Fruit fly (Drosophila melanogaster): Measurements from ENCODE around the gene Arp2.

Gene Arp2

dm6 chrX:16552567-16552966 lies 1.2 kb downstream of the Arp2 start:
- peak; percentile 72 for TF ChIP-seq h (GFP tag; optimal IDR thresholded peaks at IDR 0.05)
- peak; percentile 78 for TF ChIP-seq sv (GFP tag; optimal IDR thresholded peaks at IDR 0.05)
- TF ChIP-seq Jra (GFP tag; optimal IDR thresholded peaks at IDR 0.05), result no peak
- TF ChIP-seq Rel (GFP tag; optimal IDR thresholded peaks at IDR 0.05), result peak; percentile 12
- no peak for TF ChIP-seq Rel (tag; optimal IDR thresholded peaks at IDR 0.05)
- TF ChIP-seq fru (GFP tag; optimal IDR thresholded peaks at IDR 0.05), result peak; percentile 61
- TF ChIP-seq CG9705 (GFP tag; optimal IDR thresholded peaks at IDR 0.05), result peak; percentile 30
- TF ChIP-seq Hr83 (GFP tag; optimal IDR thresholded peaks at IDR 0.05; ENCODE audit: poor library complexity, severe bottlenecking), result peak; percentile 36
- TF ChIP-seq N (GFP tag; optimal IDR thresholded peaks at IDR 0.05), result no peak
- TF ChIP-seq brk (GFP tag; optimal IDR thresholded peaks at IDR 0.05), result peak; percentile 56
- no peak for TF ChIP-seq dl (GFP tag; optimal IDR thresholded peaks at IDR 0.05; ENCODE audit: insufficient read depth in 1 of 2, partially characterized antibody in 2 of 2)
- no peak for TF ChIP-seq dsf (GFP tag; optimal IDR thresholded peaks at IDR 0.05; ENCODE audit: borderline replicate concordance)
- peak; percentile 70 for TF ChIP-seq Hnf4 (GFP tag; optimal IDR thresholded peaks at IDR 0.05)
- no peak for TF ChIP-seq psq (GFP tag; optimal IDR thresholded peaks at IDR 0.05)
- TF ChIP-seq woc (GFP tag; optimal IDR thresholded peaks at IDR 0.05), result peak; percentile 43
- no peak for TF ChIP-seq Hr78 (GFP tag; optimal IDR thresholded peaks at IDR 0.05)
- TF ChIP-seq rgr (GFP tag; optimal IDR thresholded peaks at IDR 0.05), result peak; percentile 83
- peak; percentile 75 for TF ChIP-seq HLH106 (tag; optimal IDR thresholded peaks at IDR 0.05)
- TF ChIP-seq foxo (GFP tag; optimal IDR thresholded peaks at IDR 0.05), result peak; percentile 0 to 82
- TF ChIP-seq GATAd (GFP tag; optimal IDR thresholded peaks at IDR 0.05), result peak; percentile 79
- TF ChIP-seq Dif (GFP tag; optimal IDR thresholded peaks at IDR 0.05; ENCODE audit: partially characterized antibody), result no peak
- no peak for TF ChIP-seq pan (optimal IDR thresholded peaks at IDR 0.05)
- TF ChIP-seq tai (GFP tag; optimal IDR thresholded peaks at IDR 0.05), result peak; percentile 49
- peak; percentile 4 for TF ChIP-seq CG32264 (GFP tag; optimal IDR thresholded peaks at IDR 0.05)
- peak; percentile 68 for TF ChIP-seq ey (GFP tag; optimal IDR thresholded peaks at IDR 0.05)
- TF ChIP-seq sage (GFP tag; optimal IDR thresholded peaks at IDR 0.05), result peak; percentile 77
- peak; percentile 72 for TF ChIP-seq br (GFP tag; optimal IDR thresholded peaks at IDR 0.05)
- TF ChIP-seq Sp1 (GFP tag; optimal IDR thresholded peaks at IDR 0.05), result peak; percentile 79
- TF ChIP-seq OdsH (GFP tag; optimal IDR thresholded peaks at IDR 0.05), result peak; percentile 67

dm6 chrX:16547390-16547789 lies 6.4 kb downstream of the Arp2 start, which contains the start of gene CG9902:
CG9902 (minus strand) TSS chrX:16547520.
- TF ChIP-seq N (GFP tag; optimal IDR thresholded peaks at IDR 0.05), result no peak
- TF ChIP-seq Myc (optimal IDR thresholded peaks at IDR 0.05), result peak; percentile 45
- TF ChIP-seq psq (GFP tag; optimal IDR thresholded peaks at IDR 0.05), result no peak
- no peak for TF ChIP-seq Rel (GFP tag; optimal IDR thresholded peaks at IDR 0.05)
- peak; percentile 9 for TF ChIP-seq Rel (tag; optimal IDR thresholded peaks at IDR 0.05)
- TF ChIP-seq Hr78 (GFP tag; optimal IDR thresholded peaks at IDR 0.05), result no peak
- no peak for TF ChIP-seq Sp1 (GFP tag; optimal IDR thresholded peaks at IDR 0.05)
- no peak for TF ChIP-seq pan (optimal IDR thresholded peaks at IDR 0.05)
- TF ChIP-seq CG32264 (GFP tag; optimal IDR thresholded peaks at IDR 0.05), result no peak

- TF ChIP-seq foxo (GFP tag; optimal IDR thresholded peaks at IDR 0.05) (peak in 1 of 2 experiments; percentile 30), fru (GFP tag; optimal IDR thresholded peaks at IDR 0.05) (peak; percentile 51), pan (optimal IDR thresholded peaks at IDR 0.05) (no peak), HLH106 (tag; optimal IDR thresholded peaks at IDR 0.05) (peak; percentile 61), jim (GFP tag; optimal IDR thresholded peaks at IDR 0.05) (no peak), psq (GFP tag; optimal IDR thresholded peaks at IDR 0.05) (peak; percentile 23), Rel (GFP tag; optimal IDR thresholded peaks at IDR 0.05) (no peak), Rel (tag; optimal IDR thresholded peaks at IDR 0.05) (peak; percentile 51), OdsH (GFP tag; optimal IDR thresholded peaks at IDR 0.05) (peak; percentile 13), Sp1 (GFP tag; optimal IDR thresholded peaks at IDR 0.05) (peak; percentile 43)
Measured at dm6 chrX:16540802-16541346, 12.9 kb downstream of the Arp2 start, which contains the start of gene CG9903. CG9903 (minus strand) TSS chrX:16540852.

dm6 chrX:16533046-16533496 lies 20.7 kb downstream of the Arp2 start, which contains the start of gene para:
para (minus strand) TSS chrX:16533096.
- TF ChIP-seq pan (optimal IDR thresholded peaks at IDR 0.05) (no peak), Dif (GFP tag; optimal IDR thresholded peaks at IDR 0.05; ENCODE audit: partially characterized antibody) (no peak), dmrt93B (GFP tag; optimal IDR thresholded peaks at IDR 0.05) (no peak), h (GFP tag; optimal IDR thresholded peaks at IDR 0.05) (no peak), brk (GFP tag; optimal IDR thresholded peaks at IDR 0.05) (no peak), Vsx2 (GFP tag; optimal IDR thresholded peaks at IDR 0.05; ENCODE audit: partially characterized antibody) (no peak), fru (GFP tag; optimal IDR thresholded peaks at IDR 0.05) (no peak), GATAd (GFP tag; optimal IDR thresholded peaks at IDR 0.05) (no peak), rgr (GFP tag; optimal IDR thresholded peaks at IDR 0.05) (no peak), sage (GFP tag; optimal IDR thresholded peaks at IDR 0.05) (no peak), foxo (GFP tag; optimal IDR thresholded peaks at IDR 0.05) (no peak), CG32264 (GFP tag; optimal IDR thresholded peaks at IDR 0.05) (no peak), Mio (GFP tag; optimal IDR thresholded peaks at IDR 0.05) (no peak), lola (GFP tag; optimal IDR thresholded peaks at IDR 0.05) (no peak), CG9705 (GFP tag; optimal IDR thresholded peaks at IDR 0.05) (no peak), Sp1 (GFP tag; optimal IDR thresholded peaks at IDR 0.05) (no peak), N (GFP tag; optimal IDR thresholded peaks at IDR 0.05) (no peak), ey (GFP tag; optimal IDR thresholded peaks at IDR 0.05) (no peak), Jra (GFP tag; optimal IDR thresholded peaks at IDR 0.05) (no peak), woc (GFP tag; optimal IDR thresholded peaks at IDR 0.05) (no peak)
